Worm (Caenorhabditis elegans) whole organism, mixed stage, embryonic: ENCODE measurements around the gene cnc-9.

Experiments
- M03D4.4 ChIP-seq: sonication (generic microtip); optimal IDR thresholded peaks from 2 replicates; lab custom pipeline; 2017; ENCODE audit warnings: mild to moderate bottlenecking, missing genetic modification characterization, missing compliant biosample characterization
- bed-3 ChIP-seq: fragments of 200-800 bp; sonication (Bioruptor generic); optimal IDR thresholded peaks from 3 replicates; lab custom pipeline; 2018; ENCODE audit warnings: mild to moderate bottlenecking, missing genetic modification characterization, moderate library complexity, missing compliant biosample characterization
- blmp-1 ChIP-seq: fragments of 150-350 bp; optimal IDR thresholded peaks from 2 replicates; lab custom pipeline; 2014; ENCODE audit warnings: missing biosample characterization, missing genetic modification characterization
- ceh-39 ChIP-seq: fragments of 150-350 bp; optimal IDR thresholded peaks from 2 replicates; lab custom pipeline; 2014; ENCODE audit warnings: missing biosample characterization, missing genetic modification characterization
- ceh-83 ChIP-seq: fragments of 200-800 bp; sonication (Bioruptor generic); optimal IDR thresholded peaks from 2 replicates; lab custom pipeline; 2018; ENCODE audit warnings: mild to moderate bottlenecking, missing genetic modification characterization, missing compliant biosample characterization
- ces-1 ChIP-seq: fragments of 150-350 bp; optimal IDR thresholded peaks from 2 replicates; lab custom pipeline; 2014; ENCODE audit warnings: missing biosample characterization, missing genetic modification reagents, missing genetic modification characterization
- cnd-1 ChIP-seq: fragments of 200-800 bp; sonication (Bioruptor generic); optimal IDR thresholded peaks from 2 replicates; lab custom pipeline; 2018; ENCODE audit warnings: mild to moderate bottlenecking, missing genetic modification characterization, missing compliant biosample characterization
- drap-1 ChIP-seq: fragments of 200-800 bp; sonication (Bioruptor generic); optimal IDR thresholded peaks from 3 replicates; lab custom pipeline; 2018; ENCODE audit warnings: mild to moderate bottlenecking, missing genetic modification characterization, missing compliant biosample characterization
- elt-1 ChIP-seq: sonication (generic microtip); optimal IDR thresholded peaks from 2 replicates; lab custom pipeline; 2017; ENCODE audit warnings: missing genetic modification characterization, mild to moderate bottlenecking, missing compliant biosample characterization, antibody characterized with exemption, moderate library complexity, borderline replicate concordance; ENCODE audit not compliant: insufficient read depth
- elt-3 ChIP-seq: fragments of 150-350 bp; optimal IDR thresholded peaks from 2 replicates; lab custom pipeline; 2014; ENCODE audit warnings: missing biosample characterization, missing genetic modification characterization
- flh-1 ChIP-seq: fragments of 200-800 bp; sonication (Bioruptor generic); optimal IDR thresholded peaks from 2 replicates; lab custom pipeline; 2018; ENCODE audit warnings: mild to moderate bottlenecking, missing genetic modification characterization, moderate library complexity, missing compliant biosample characterization
- ham-2 ChIP-seq: fragments of 200-800 bp; sonication (Bioruptor generic); optimal IDR thresholded peaks from 2 replicates; lab custom pipeline; 2018; ENCODE audit warnings: mild to moderate bottlenecking, missing genetic modification characterization, missing compliant biosample characterization
- hlh-1 ChIP-seq: fragments of 150-350 bp; optimal IDR thresholded peaks from 2 replicates; lab custom pipeline; 2014; ENCODE audit warnings: missing biosample characterization, missing genetic modification reagents, missing genetic modification characterization
- lin-13 ChIP-seq: fragments of 150-350 bp; optimal IDR thresholded peaks from 2 replicates; lab custom pipeline; 2014; ENCODE audit warnings: missing biosample characterization, missing genetic modification characterization
- lin-32 ChIP-seq: fragments of 200-800 bp; sonication (Bioruptor generic); optimal IDR thresholded peaks from 2 replicates; lab custom pipeline; 2018; ENCODE audit warnings: mild to moderate bottlenecking, missing genetic modification characterization, missing compliant biosample characterization
- lsy-2 ChIP-seq: fragments of 150-350 bp; optimal IDR thresholded peaks from 2 replicates; lab custom pipeline; 2014; ENCODE audit warnings: missing biosample characterization, missing genetic modification characterization
- mab-5 ChIP-seq: fragments of 150-350 bp; optimal IDR thresholded peaks from 2 replicates; lab custom pipeline; 2014; ENCODE audit warnings: missing biosample characterization, missing genetic modification characterization
- mep-1 ChIP-seq: fragments of 150-350 bp; optimal IDR thresholded peaks from 2 replicates; lab custom pipeline; 2017; ENCODE audit warnings: missing biosample characterization, missing genetic modification reagents, missing genetic modification characterization, inconsistent platforms
- mls-2 ChIP-seq: sonication (generic microtip); optimal IDR thresholded peaks from 2 replicates; lab custom pipeline; 2016; ENCODE audit warnings: mild to moderate bottlenecking, missing genetic modification characterization, moderate library complexity, missing compliant biosample characterization
- nhr-12 ChIP-seq: fragments of 150-350 bp; optimal IDR thresholded peaks from 2 replicates; lab custom pipeline; 2014; ENCODE audit warnings: missing biosample characterization, missing genetic modification characterization
- nhr-2 ChIP-seq: fragments of 150-350 bp; optimal IDR thresholded peaks from 2 replicates; lab custom pipeline; 2014; ENCODE audit warnings: missing biosample characterization, missing genetic modification characterization
- nhr-237 ChIP-seq: fragments of 150-350 bp; optimal IDR thresholded peaks from 2 replicates; lab custom pipeline; 2014; ENCODE audit warnings: missing biosample characterization, missing genetic modification characterization
- nhr-28 ChIP-seq: fragments of 150-350 bp; optimal IDR thresholded peaks from 2 replicates; lab custom pipeline; 2014; ENCODE audit warnings: missing biosample characterization, missing genetic modification characterization
- pha-4 ChIP-seq: fragments of 150-350 bp; optimal IDR thresholded peaks from 2 replicates; lab custom pipeline; 2018; ENCODE audit warnings: missing biosample characterization, missing genetic modification reagents, missing genetic modification characterization
- sem-2 ChIP-seq: fragments of 200-800 bp; sonication (Bioruptor generic); optimal IDR thresholded peaks from 2 replicates; lab custom pipeline; 2018; ENCODE audit warnings: mild to moderate bottlenecking, missing genetic modification characterization, missing compliant biosample characterization
- snpc-4 ChIP-seq: fragments of 150-350 bp; optimal IDR thresholded peaks from 2 replicates; lab custom pipeline; 2014; ENCODE audit warnings: missing biosample characterization, missing genetic modification characterization
- sptf-1 ChIP-seq: sonication (generic microtip); optimal IDR thresholded peaks from 2 replicates; lab custom pipeline; 2017; ENCODE audit warnings: mild to moderate bottlenecking, missing genetic modification characterization, moderate library complexity, missing compliant biosample characterization
- tbx-8 ChIP-seq: fragments of 200-800 bp; sonication (Bioruptor generic); optimal IDR thresholded peaks from 2 replicates; lab custom pipeline; 2018; ENCODE audit warnings: mild to moderate bottlenecking, missing genetic modification characterization, moderate library complexity, missing compliant biosample characterization
- unc-120 ChIP-seq: sonication (generic microtip); optimal IDR thresholded peaks from 2 replicates; lab custom pipeline; 2017; ENCODE audit warnings: missing genetic modification characterization, missing compliant biosample characterization; ENCODE audit not compliant: poor library complexity, severe bottlenecking
- unc-39 ChIP-seq: fragments of 150-350 bp; optimal IDR thresholded peaks from 2 replicates; lab custom pipeline; 2014; ENCODE audit warnings: missing biosample characterization, missing genetic modification characterization
- unc-62 ChIP-seq: fragments of 150-350 bp; optimal IDR thresholded peaks from 2 replicates; lab custom pipeline; 2014; ENCODE audit warnings: missing biosample characterization, missing genetic modification reagents, missing genetic modification characterization
- zip-8 ChIP-seq: fragments of 150-350 bp; optimal IDR thresholded peaks from 2 replicates; lab custom pipeline; 2014; ENCODE audit warnings: missing biosample characterization, missing genetic modification characterization
- ztf-11 ChIP-seq: fragments of 150-350 bp; optimal IDR thresholded peaks from 2 replicates; lab custom pipeline; 2014; ENCODE audit warnings: missing biosample characterization, missing genetic modification characterization

Gene cnc-9

ce11 chrV:7432441-7433146, 32.6 kb upstream of the cnc-9 start:
- TF ChIP-seq ceh-83 (GFP tag; lab: Kevin White, UChicago), result no peak
- TF ChIP-seq unc-120, result no peak
- TF ChIP-seq snpc-4, result no peak
- TF ChIP-seq pha-4 (tag; lab: Kevin White, UChicago), result no peak
- TF ChIP-seq nhr-12 (tag; lab: Kevin White, UChicago), result no peak
- no peak for TF ChIP-seq nhr-237
- TF ChIP-seq blmp-1 (tag; lab: Kevin White, UChicago), result no peak
- no peak for TF ChIP-seq mab-5 (tag; lab: Kevin White, UChicago)
- no peak for TF ChIP-seq ztf-11 (tag; lab: Kevin White, UChicago)
- TF ChIP-seq lin-32, result no peak
- no peak for TF ChIP-seq mls-2
- no peak for TF ChIP-seq flh-1

- no peak for TF ChIP-seq elt-1 (tag; lab: Kevin White, UChicago)
- TF ChIP-seq elt-3 (tag; lab: Kevin White, UChicago), result no peak
- no peak for TF ChIP-seq zip-8 (tag; lab: Kevin White, UChicago)
- no peak for TF ChIP-seq mab-5 (tag; lab: Kevin White, UChicago)
- TF ChIP-seq nhr-2, result no peak
- TF ChIP-seq mep-1 (tag; lab: Kevin White, UChicago), result no peak
- TF ChIP-seq snpc-4, result no peak
Measured at ce11 chrV:7431016-7431415, 31.0 kb upstream of the cnc-9 start, which contains the start of gene srw-71. srw-71 (minus strand) TSS chrV:7431116.

- no peak for TF ChIP-seq sptf-1
- no peak for TF ChIP-seq cnd-1 (tag; lab: Kevin White, UChicago)
- TF ChIP-seq elt-1 (tag; lab: Kevin White, UChicago), result no peak
- TF ChIP-seq ham-2 (GFP tag; lab: Kevin White, UChicago), result no peak
- TF ChIP-seq mls-2, result no peak
- TF ChIP-seq snpc-4, result no peak
- no peak for TF ChIP-seq nhr-28 (tag; lab: Kevin White, UChicago)
- no peak for TF ChIP-seq lsy-2 (tag; lab: Kevin White, UChicago)
- TF ChIP-seq lin-13 (tag; lab: Kevin White, UChicago), result no peak
- no peak for TF ChIP-seq mep-1 (tag; lab: Kevin White, UChicago)
- no peak for TF ChIP-seq unc-39 (tag; lab: Kevin White, UChicago)
- TF ChIP-seq pha-4 (tag; lab: Kevin White, UChicago), result no peak
- no peak for TF ChIP-seq nhr-2
- no peak for TF ChIP-seq unc-62 (GFP tag; lab: Kevin White, UChicago)
- no peak for TF ChIP-seq M03D4.4
- TF ChIP-seq lin-32, result no peak
- no peak for TF ChIP-seq ces-1 (GFP tag; lab: Kevin White, UChicago)
- no peak for TF ChIP-seq hlh-1 (tag; lab: Kevin White, UChicago)
- TF ChIP-seq bed-3 (GFP tag; lab: Kevin White, UChicago), result no peak
Measured at ce11 chrV:7428880-7429279, 28.9 kb upstream of the cnc-9 start, which contains the start of gene srw-69. srw-69 (minus strand) TSS chrV:7428980.

ce11 chrV:7426594-7426993, 26.6 kb upstream of the cnc-9 start, which contains the start of gene srw-68:
srw-68 (minus strand) TSS chrV:7426694.
- no peak for TF ChIP-seq ceh-39 (tag; lab: Kevin White, UChicago)
- no peak for TF ChIP-seq drap-1
- TF ChIP-seq ceh-83 (GFP tag; lab: Kevin White, UChicago), result no peak
- TF ChIP-seq lsy-2 (tag; lab: Kevin White, UChicago), result no peak
- TF ChIP-seq unc-39 (tag; lab: Kevin White, UChicago), result no peak
- no peak for TF ChIP-seq mls-2
- no peak for TF ChIP-seq lin-32
- no peak for TF ChIP-seq tbx-8 (GFP tag; lab: Kevin White, UChicago)
- TF ChIP-seq mab-5 (tag; lab: Kevin White, UChicago), result no peak
- TF ChIP-seq blmp-1 (tag; lab: Kevin White, UChicago), result no peak
- no peak for TF ChIP-seq sem-2 (GFP tag; lab: Kevin White, UChicago)
- no peak for TF ChIP-seq unc-62 (GFP tag; lab: Kevin White, UChicago)
- TF ChIP-seq nhr-28 (tag; lab: Kevin White, UChicago), result no peak
- TF ChIP-seq cnd-1 (tag; lab: Kevin White, UChicago), result no peak
- TF ChIP-seq pha-4 (tag; lab: Kevin White, UChicago), result no peak
- no peak for TF ChIP-seq ham-2 (GFP tag; lab: Kevin White, UChicago)
